Fruit fly (Drosophila melanogaster) Kc167 (cell line): ENCODE measurements around the gene Plp.

Source experiments
- Sin3A ChIP-seq: fragments of >200 bp; optimal IDR thresholded peaks from 2 replicates; lab custom pipeline; 2018; ENCODE audit warnings: missing external identifiers
- h ChIP-seq: fragments of >200 bp; optimal IDR thresholded peaks from 3 replicates; lab custom pipeline; 2018; ENCODE audit warnings: missing external identifiers
- insv ChIP-seq: fragments of >200 bp; optimal IDR thresholded peaks from 3 replicates; lab custom pipeline; 2018; ENCODE audit warnings: missing external identifiers

DNA sequence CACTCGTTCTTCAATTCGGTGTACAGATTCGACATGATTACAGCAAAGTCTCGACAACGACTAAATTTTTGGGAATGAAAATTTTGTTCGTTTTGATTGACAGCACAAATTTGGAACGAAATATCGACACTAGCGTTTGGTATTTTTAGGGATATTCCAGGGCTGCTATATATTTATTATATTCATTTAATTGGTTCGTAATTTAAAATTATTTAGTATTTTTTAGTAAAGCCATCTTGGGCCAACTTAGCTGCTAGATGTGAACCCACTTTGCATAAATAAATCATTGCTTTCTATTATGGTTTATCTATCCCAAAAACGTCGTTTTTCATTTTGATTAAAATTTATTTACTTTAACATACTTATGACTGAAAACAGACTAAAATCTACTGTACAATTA, 52.1 kb downstream of the Plp start, which contains the start of gene Rpn12R:
- TF ChIP-seq h (lab: Kevin White, UChicago) (no peak), insv (lab: Kevin White, UChicago) (no peak), Sin3A (lab: Kevin White, UChicago) (no peak)
